Worm (Caenorhabditis elegans) whole organism, L2 larva: ENCODE data around the gene gtf-2A2.
A peak's percentile ranks its signal among the peaks of the same experiment; 100 is the strongest.

Experiments
- C34F6.9 ChIP-seq: fragments of 150-350 bp; optimal IDR thresholded peaks from 2 replicates; lab custom pipeline; 2014; ENCODE audit warnings: missing biosample characterization, missing genetic modification characterization
- F13H6.1 ChIP-seq: sonication (generic microtip); optimal IDR thresholded peaks from 2 replicates; lab custom pipeline; 2016; ENCODE audit warnings: missing genetic modification characterization, missing compliant biosample characterization
- R02D3.7 ChIP-seq: fragments of 150-350 bp; optimal IDR thresholded peaks from 2 replicates; lab custom pipeline; 2014; ENCODE audit warnings: missing biosample characterization, missing genetic modification characterization
- Y55F3AM.14 ChIP-seq: fragments of 200-800 bp; sonication (Bioruptor generic); optimal IDR thresholded peaks from 2 replicates; lab custom pipeline; 2018; ENCODE audit warnings: mild to moderate bottlenecking, missing genetic modification characterization, missing compliant biosample characterization
- ZK546.5 ChIP-seq: sonication (generic microtip); optimal IDR thresholded peaks from 2 replicates; lab custom pipeline; 2017; ENCODE audit warnings: missing biosample characterization, missing genetic modification characterization
- aly-2 ChIP-seq: fragments of 150-350 bp; optimal IDR thresholded peaks from 2 replicates; lab custom pipeline; 2014; ENCODE audit warnings: missing biosample characterization, missing genetic modification characterization
- ama-1 ChIP-seq: fragments of 150-350 bp; optimal IDR thresholded peaks from 2 replicates; lab custom pipeline; 2018; ENCODE audit warnings: inconsistent platforms
- blmp-1 ChIP-seq: sonication (generic microtip); optimal IDR thresholded peaks from 2 replicates; lab custom pipeline; 2017; ENCODE audit warnings: missing genetic modification characterization, mild to moderate bottlenecking, missing compliant biosample characterization, antibody characterized with exemption, moderate library complexity; ENCODE audit not compliant: insufficient read depth
- ceh-16 ChIP-seq: fragments of 150-350 bp; optimal IDR thresholded peaks from 2 replicates; lab custom pipeline; 2014; ENCODE audit warnings: missing biosample characterization, missing genetic modification characterization
- ceh-82 ChIP-seq: fragments of 150-350 bp; optimal IDR thresholded peaks from 2 replicates; lab custom pipeline; 2014; ENCODE audit warnings: missing biosample characterization, missing genetic modification characterization
- crh-2 ChIP-seq: sonication (generic microtip); optimal IDR thresholded peaks from 2 replicates; lab custom pipeline; 2017; ENCODE audit warnings: missing biosample characterization, missing genetic modification characterization
- dmd-4 ChIP-seq: sonication (generic microtip); optimal IDR thresholded peaks from 2 replicates; lab custom pipeline; 2017; ENCODE audit warnings: missing biosample characterization, missing genetic modification characterization
- egl-27 ChIP-seq: sonication (generic microtip); optimal IDR thresholded peaks from 3 replicates; lab custom pipeline; 2017; ENCODE audit warnings: missing biosample characterization, missing genetic modification reagents, missing genetic modification characterization
- elt-1 ChIP-seq: fragments of 150-350 bp; optimal IDR thresholded peaks from 2 replicates; lab custom pipeline; 2014; ENCODE audit warnings: missing biosample characterization, missing genetic modification characterization
- elt-3 ChIP-seq: sonication (generic microtip); optimal IDR thresholded peaks from 2 replicates; lab custom pipeline; 2017; ENCODE audit warnings: missing biosample characterization, missing genetic modification characterization
- fos-1 ChIP-seq: fragments of 150-350 bp; optimal IDR thresholded peaks from 2 replicates; lab custom pipeline; 2014; ENCODE audit warnings: missing biosample characterization, missing genetic modification characterization
- gmeb-1 ChIP-seq: fragments of 150-350 bp; optimal IDR thresholded peaks from 2 replicates; lab custom pipeline; 2014; ENCODE audit warnings: missing biosample characterization, missing genetic modification characterization
- lin-11 ChIP-seq: fragments of 150-350 bp; sonication (generic microtip); optimal IDR thresholded peaks from 2 replicates; lab custom pipeline; 2014; ENCODE audit warnings: missing biosample characterization, missing genetic modification characterization, inconsistent platforms, mixed read lengths
- lin-13 ChIP-seq: fragments of 150-350 bp; optimal IDR thresholded peaks from 2 replicates; lab custom pipeline; 2014; ENCODE audit warnings: missing biosample characterization, missing genetic modification reagents, missing genetic modification characterization
- lsy-2 ChIP-seq, 2 experiments: fragments of 150-350 bp in 1 of 2; sonication (generic microtip) in 1 of 2; optimal IDR thresholded peaks; 2 replicates each; lab custom pipeline; 2014 to 2017; ENCODE audit warnings: missing biosample characterization in 2 of 2, missing genetic modification characterization in 2 of 2
- mab-5 ChIP-seq: fragments of 150-350 bp; optimal IDR thresholded peaks from 2 replicates; lab custom pipeline; 2014; ENCODE audit warnings: missing biosample characterization, missing genetic modification characterization
- mbf-1 ChIP-seq: sonication (generic microtip); optimal IDR thresholded peaks from 2 replicates; lab custom pipeline; 2017; ENCODE audit warnings: missing biosample characterization, missing genetic modification characterization
- mdl-1 ChIP-seq, 2 experiments: fragments of 150-350 bp in 1 of 2; sonication (generic microtip) in 1 of 2; optimal IDR thresholded peaks; 2 replicates each; lab custom pipeline; 2017; ENCODE audit warnings: missing biosample characterization in 2 of 2, missing genetic modification characterization in 2 of 2
- nhr-10 ChIP-seq: sonication (generic microtip); optimal IDR thresholded peaks from 2 replicates; lab custom pipeline; 2017; ENCODE audit warnings: missing biosample characterization, missing genetic modification characterization
- nhr-11 ChIP-seq: fragments of 150-350 bp; optimal IDR thresholded peaks from 2 replicates; lab custom pipeline; 2014; ENCODE audit warnings: missing biosample characterization, missing genetic modification characterization
- nhr-12 ChIP-seq: fragments of 150-350 bp; optimal IDR thresholded peaks from 2 replicates; lab custom pipeline; 2014; ENCODE audit warnings: missing biosample characterization, missing genetic modification characterization
- nhr-129 ChIP-seq: fragments of 150-350 bp; optimal IDR thresholded peaks from 2 replicates; lab custom pipeline; 2014; ENCODE audit warnings: missing biosample characterization, missing genetic modification characterization
- nhr-21 ChIP-seq: fragments of 150-350 bp; optimal IDR thresholded peaks from 2 replicates; lab custom pipeline; 2014; ENCODE audit warnings: missing biosample characterization, missing genetic modification characterization
- nhr-237 ChIP-seq: fragments of 150-350 bp; optimal IDR thresholded peaks from 2 replicates; lab custom pipeline; 2014; ENCODE audit warnings: missing biosample characterization, missing genetic modification characterization
- nhr-25 ChIP-seq: fragments of 150-350 bp; sonication (generic microtip); optimal IDR thresholded peaks from 3 replicates; lab custom pipeline; 2014; ENCODE audit warnings: missing biosample characterization, missing genetic modification characterization
- nhr-6 ChIP-seq: fragments of 150-350 bp; optimal IDR thresholded peaks from 2 replicates; lab custom pipeline; 2014; ENCODE audit warnings: missing biosample characterization, missing genetic modification characterization
- nhr-77 ChIP-seq: fragments of 150-350 bp; optimal IDR thresholded peaks from 2 replicates; lab custom pipeline; 2014; ENCODE audit warnings: missing biosample characterization, missing genetic modification characterization
- peb-1 ChIP-seq: fragments of 150-350 bp; optimal IDR thresholded peaks from 2 replicates; lab custom pipeline; 2014; ENCODE audit warnings: missing biosample characterization, missing genetic modification characterization
- sem-4 ChIP-seq: fragments of 150-350 bp; optimal IDR thresholded peaks from 2 replicates; lab custom pipeline; 2014; ENCODE audit warnings: missing biosample characterization, missing genetic modification reagents, missing genetic modification characterization
- skn-1 ChIP-seq: sonication (generic microtip); optimal IDR thresholded peaks from 2 replicates; lab custom pipeline; 2017; ENCODE audit warnings: missing biosample characterization, missing genetic modification characterization
- sma-3 ChIP-seq: sonication (generic microtip); optimal IDR thresholded peaks from 2 replicates; lab custom pipeline; 2016; ENCODE audit warnings: missing genetic modification reagents, missing genetic modification characterization, missing compliant biosample characterization
- sma-9 ChIP-seq, 2 experiments: fragments of 150-350 bp in 1 of 2; sonication (generic microtip) in 1 of 2; optimal IDR thresholded peaks; 2 replicates each; lab custom pipeline; 2014 to 2016; ENCODE audit warnings: missing genetic modification characterization in 2 of 2, mild to moderate bottlenecking in 1 of 2, missing biosample characterization in 1 of 2, missing compliant biosample characterization in 1 of 2, missing genetic modification reagents in 1 of 2, moderate library complexity in 1 of 2
- snpc-4 ChIP-seq: fragments of 150-350 bp; optimal IDR thresholded peaks from 2 replicates; lab custom pipeline; 2014; ENCODE audit warnings: missing biosample characterization, missing genetic modification characterization
- unc-39 ChIP-seq: fragments of 150-350 bp; optimal IDR thresholded peaks from 2 replicates; lab custom pipeline; 2014; ENCODE audit warnings: missing biosample characterization, missing genetic modification characterization
- unc-55 ChIP-seq: fragments of 150-350 bp; sonication (generic microtip); optimal IDR thresholded peaks from 3 replicates; lab custom pipeline; 2014; ENCODE audit warnings: missing biosample characterization, missing genetic modification reagents, missing genetic modification characterization
- unc-62 ChIP-seq: fragments of 150-350 bp; optimal IDR thresholded peaks from 2 replicates; lab custom pipeline; 2014; ENCODE audit warnings: missing biosample characterization, missing genetic modification reagents, missing genetic modification characterization
- zag-1 ChIP-seq: fragments of 150-350 bp; optimal IDR thresholded peaks from 2 replicates; lab custom pipeline; 2014; ENCODE audit warnings: missing biosample characterization, missing genetic modification characterization
- ztf-1 ChIP-seq: fragments of 200-800 bp; sonication (Bioruptor generic); conservative IDR thresholded peaks from 2 replicates; pipeline ENCODE4 v1.3.6; 2022; ENCODE audit warnings: missing genetic modification characterization, missing compliant biosample characterization
- ztf-11 ChIP-seq: sonication (generic microtip); optimal IDR thresholded peaks from 2 replicates; lab custom pipeline; 2017; ENCODE audit warnings: missing biosample characterization, missing genetic modification characterization
- ztf-4 ChIP-seq: fragments of 150-350 bp; optimal IDR thresholded peaks from 2 replicates; lab custom pipeline; 2014; ENCODE audit warnings: missing biosample characterization, missing genetic modification characterization

The gtf-2A2 gene

DNA sequence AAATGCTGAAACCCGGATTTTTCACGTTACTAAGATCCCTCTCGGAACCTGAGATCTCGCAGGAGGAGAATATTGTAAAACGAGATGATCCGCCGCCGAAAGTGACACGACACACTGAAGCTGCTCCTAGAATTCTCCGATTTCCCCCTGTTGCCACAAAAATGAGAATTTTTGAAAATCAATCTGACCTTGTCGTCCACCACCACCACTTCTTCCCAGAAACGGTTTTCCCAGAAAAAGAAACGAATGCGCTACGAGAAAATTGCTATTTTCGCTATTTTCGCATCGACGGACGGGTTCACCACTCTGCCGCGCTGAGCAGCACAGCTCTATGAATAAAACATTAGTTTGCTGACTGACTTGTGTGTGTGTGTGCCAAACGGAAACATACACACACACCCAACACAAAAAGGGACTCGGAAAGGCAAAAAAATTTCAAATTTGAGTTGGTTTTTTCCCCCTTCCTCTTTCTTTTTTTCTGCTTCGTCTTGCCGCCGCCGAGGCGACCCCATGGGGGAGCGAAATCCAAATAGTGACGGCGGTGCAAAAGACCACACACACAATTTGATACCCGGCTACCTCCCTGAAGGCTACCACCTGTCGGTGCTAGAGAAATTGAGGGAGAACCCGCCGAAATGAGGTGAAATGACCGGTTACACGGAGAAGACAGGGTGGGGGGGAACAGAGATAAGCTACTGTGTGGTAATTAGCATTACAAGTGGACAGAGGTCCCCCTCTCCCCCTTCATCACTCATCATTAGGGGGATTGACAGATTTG is 11.2 kb upstream of the gtf-2A2 start:
- TF ChIP-seq ama-1 (lab: Kevin White, UChicago), result peak; percentile 43
- TF ChIP-seq nhr-10, result no peak
- no peak for TF ChIP-seq Y55F3AM.14 (GFP tag; lab: Kevin White, UChicago)
- no peak for TF ChIP-seq skn-1 (tag; lab: Kevin White, UChicago)
- peak; percentile 59 for TF ChIP-seq sma-9 (GFP tag; optimal IDR thresholded peaks at IDR 0.05; lab: Kevin White, UChicago)
- no peak for TF ChIP-seq sma-9 (tag; optimal IDR thresholded peaks at IDR 0.05; lab: Kevin White, UChicago)
- peak; percentile 69 for TF ChIP-seq F13H6.1 (tag; lab: Kevin White, UChicago)
- TF ChIP-seq gmeb-1 (tag; lab: Kevin White, UChicago), result no peak
- peak; percentile 48 for TF ChIP-seq ceh-16
- TF ChIP-seq unc-55, result peak; percentile 37
- peak; percentile 28 for TF ChIP-seq zag-1 (tag; lab: Kevin White, UChicago)
- TF ChIP-seq nhr-12 (tag; lab: Kevin White, UChicago), result no peak
- no peak for TF ChIP-seq ztf-1

- TF ChIP-seq sma-9 (GFP tag; optimal IDR thresholded peaks at IDR 0.05; lab: Kevin White, UChicago) (peak; percentile 12), sma-9 (tag; optimal IDR thresholded peaks at IDR 0.05; lab: Kevin White, UChicago) (no peak), Y55F3AM.14 (GFP tag; lab: Kevin White, UChicago) (no peak)
These were observed 10.4 kb upstream of the gtf-2A2 start for ce11 chrIII:12614161-12614560.

DNA sequence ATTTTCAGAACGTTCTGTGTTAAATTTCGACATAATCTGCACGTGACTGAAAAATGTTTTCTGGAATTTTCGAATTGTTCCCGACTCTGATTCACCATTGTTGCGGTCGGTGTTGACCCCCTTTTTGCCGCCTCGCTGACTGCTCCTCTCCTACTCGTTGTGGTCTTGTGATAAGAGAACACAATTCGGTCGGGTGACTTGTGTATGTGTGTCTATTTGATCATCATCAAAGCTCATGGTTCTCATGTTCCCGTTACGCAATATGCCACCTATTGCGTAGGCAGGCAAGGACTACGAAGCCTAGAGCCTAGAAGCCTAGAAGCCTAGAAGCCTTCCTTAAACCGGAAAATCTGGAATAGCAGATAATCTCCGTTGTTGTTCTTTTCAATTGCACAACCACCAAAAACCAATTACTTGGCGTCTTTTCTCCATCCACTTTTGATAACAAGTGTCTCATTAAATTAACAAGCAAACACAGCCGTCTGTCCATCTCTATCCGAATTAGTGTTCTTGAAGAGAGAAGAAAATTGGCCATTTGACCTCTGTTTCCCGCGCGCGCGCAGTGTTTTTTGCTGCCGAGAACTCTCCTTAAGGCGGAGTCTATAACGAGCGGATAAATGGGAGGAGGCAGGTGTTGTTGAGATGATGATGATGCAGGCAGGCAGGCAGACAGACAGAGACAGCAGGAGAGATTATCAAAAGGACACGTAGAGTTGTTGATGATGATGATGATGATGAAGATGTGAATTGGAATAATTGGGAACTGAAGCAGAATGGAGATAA is 9.7 kb upstream of the gtf-2A2 start:
- TF ChIP-seq blmp-1 (tag; lab: Kevin White, UChicago) (no peak), unc-55 (no peak), lin-13 (GFP tag; lab: Kevin White, UChicago) (no peak), skn-1 (tag; lab: Kevin White, UChicago) (no peak), aly-2 (tag; lab: Kevin White, UChicago) (no peak), elt-3 (tag; lab: Kevin White, UChicago) (no peak), peb-1 (tag; lab: Kevin White, UChicago) (no peak), ztf-4 (peak; percentile 9), unc-39 (tag; lab: Kevin White, UChicago) (no peak), sma-9 (GFP tag; optimal IDR thresholded peaks at IDR 0.05; lab: Kevin White, UChicago) (peak; percentile 86), sma-9 (tag; optimal IDR thresholded peaks at IDR 0.05; lab: Kevin White, UChicago) (no peak), lsy-2 (tag; optimal IDR thresholded peaks at IDR 0.05; lab: Kevin White, UChicago) (peak; percentile 38 to 57), mbf-1 (tag; lab: Kevin White, UChicago) (no peak), R02D3.7 (tag; lab: Kevin White, UChicago) (no peak), egl-27 (tag; lab: Kevin White, UChicago) (no peak), ztf-1 (no peak), F13H6.1 (tag; lab: Kevin White, UChicago) (peak; percentile 43), sem-4 (tag; lab: Kevin White, UChicago) (peak; percentile 73), unc-62 (GFP tag; lab: Kevin White, UChicago) (no peak), mab-5 (tag; lab: Kevin White, UChicago) (no peak), nhr-129 (peak; percentile 79), nhr-12 (tag; lab: Kevin White, UChicago) (no peak), Y55F3AM.14 (GFP tag; lab: Kevin White, UChicago) (no peak), snpc-4 (tag; lab: Kevin White, UChicago) (no peak), zag-1 (tag; lab: Kevin White, UChicago) (no peak), nhr-77 (no peak), nhr-237 (tag; lab: Kevin White, UChicago) (no peak), mdl-1 (tag; optimal IDR thresholded peaks at IDR 0.05; lab: Kevin White, UChicago) (peak in 1 of 2 experiments; percentile 28), ztf-11 (tag; lab: Kevin White, UChicago) (no peak), crh-2 (tag; lab: Kevin White, UChicago) (peak; percentile 50), nhr-21 (tag; lab: Kevin White, UChicago) (peak; percentile 38), ceh-82 (tag; lab: Kevin White, UChicago) (no peak), sma-3 (GFP tag; lab: Kevin White, UChicago) (peak; percentile 82), fos-1 (peak; percentile 91), ZK546.5 (no peak), elt-1 (tag; lab: Kevin White, UChicago) (no peak), dmd-4 (tag; lab: Kevin White, UChicago) (no peak), nhr-25 (peak; percentile 54), nhr-6 (tag; lab: Kevin White, UChicago) (no peak), ceh-16 (peak; percentile 20), C34F6.9 (peak; percentile 38), ama-1 (lab: Kevin White, UChicago) (peak; percentile 82), nhr-11 (no peak), lin-11 (tag; lab: Kevin White, UChicago) (peak; percentile 6)
